Fruit fly (Drosophila melanogaster) whole organism, embryonic: ENCODE results near the gene Naa80.

ENCODE experiments used
- CG1024 ChIP-seq: fragments of 200-800 bp; sonication (Bioruptor generic); IDR thresholded peaks from 2 replicates; pipeline ENCODE4 v1.3.6; 2022; ENCODE audit warnings: missing biosample characterization, missing genetic modification characterization
- CG11696 ChIP-seq: fragments of 200-800 bp; sonication (Bioruptor generic); IDR thresholded peaks from 2 replicates; pipeline ENCODE4 v1.3.6; 2022; ENCODE audit warnings: missing biosample characterization, missing genetic modification characterization
- CG12744 ChIP-seq: fragments of 200-800 bp; sonication (Bioruptor generic); optimal IDR thresholded peaks from 2 replicates; lab custom pipeline; 2016; ENCODE audit warnings: missing biosample characterization, missing genetic modification characterization
- CG12942 ChIP-seq: fragments of 200-800 bp; sonication (Bioruptor generic); optimal IDR thresholded peaks from 3 replicates; lab custom pipeline; 2016; ENCODE audit warnings: missing biosample characterization, missing genetic modification characterization
- CG13296 ChIP-seq: fragments of 200-800 bp; sonication (Bioruptor generic); optimal IDR thresholded peaks from 3 replicates; lab custom pipeline; 2018; ENCODE audit warnings: missing biosample characterization, mild to moderate bottlenecking, missing genetic modification characterization
- CG13775 ChIP-seq: fragments of 200-800 bp; sonication (Bioruptor generic); optimal IDR thresholded peaks from 3 replicates; lab custom pipeline; 2017; ENCODE audit warnings: missing biosample characterization, mild to moderate bottlenecking, missing genetic modification characterization
- CG14710 ChIP-seq: fragments of 200-800 bp; sonication (Bioruptor generic); optimal IDR thresholded peaks from 3 replicates; lab custom pipeline; 2019; ENCODE audit warnings: missing biosample characterization, mild to moderate bottlenecking, missing genetic modification characterization, moderate library complexity
- CG1529 ChIP-seq: fragments of 200-800 bp; sonication (Bioruptor generic); optimal IDR thresholded peaks from 3 replicates; lab custom pipeline; 2018; ENCODE audit warnings: missing biosample characterization, missing genetic modification characterization
- CG1602 ChIP-seq: fragments of 200-800 bp; sonication (Bioruptor generic); optimal IDR thresholded peaks from 3 replicates; lab custom pipeline; 2016; ENCODE audit warnings: missing biosample characterization, missing genetic modification characterization
- CG17385 ChIP-seq: fragments of 200-800 bp; sonication (Bioruptor generic); optimal IDR thresholded peaks from 3 replicates; lab custom pipeline; 2018; ENCODE audit warnings: missing biosample characterization, mild to moderate bottlenecking, missing genetic modification characterization
- CG2199 ChIP-seq: fragments of 200-800 bp; sonication (Bioruptor generic); IDR thresholded peaks from 3 replicates; pipeline ENCODE4 v1.3.6; 2022; ENCODE audit warnings: missing biosample characterization, missing genetic modification characterization
- CG3407 ChIP-seq: fragments of 200-800 bp; sonication (Bioruptor generic); optimal IDR thresholded peaks from 2 replicates; lab custom pipeline; 2018; ENCODE audit warnings: missing biosample characterization, mild to moderate bottlenecking, missing genetic modification characterization
- CG6791 ChIP-seq: fragments of 200-800 bp; sonication (Bioruptor generic); IDR thresholded peaks from 3 replicates; pipeline ENCODE4 v1.3.6; 2022; ENCODE audit warnings: missing biosample characterization, missing genetic modification characterization; ENCODE audit not compliant: partially characterized antibody
- CG7928 ChIP-seq: fragments of 200-800 bp; sonication (Bioruptor generic); optimal IDR thresholded peaks from 2 replicates; lab custom pipeline; 2017; ENCODE audit warnings: missing biosample characterization, mild to moderate bottlenecking, missing genetic modification characterization
- CG8089 ChIP-seq: fragments of 200-800 bp; sonication (Bioruptor generic); optimal IDR thresholded peaks from 3 replicates; lab custom pipeline; 2016; ENCODE audit warnings: missing biosample characterization, missing genetic modification characterization
- CG8944 ChIP-seq: fragments of 200-800 bp; sonication (Bioruptor generic); optimal IDR thresholded peaks from 3 replicates; lab custom pipeline; 2016; ENCODE audit warnings: missing biosample characterization, missing genetic modification characterization
- CG9609 ChIP-seq: fragments of 200-800 bp; sonication (Bioruptor generic); optimal IDR thresholded peaks from 3 replicates; lab custom pipeline; 2016; ENCODE audit warnings: missing biosample characterization, missing genetic modification characterization
- CHES-1-like ChIP-seq: fragments of 200-800 bp; sonication (Bioruptor generic); optimal IDR thresholded peaks from 2 replicates; lab custom pipeline; 2016; ENCODE audit warnings: missing biosample characterization, missing genetic modification characterization
- Camta ChIP-seq: fragments of 200-800 bp; sonication (Bioruptor generic); optimal IDR thresholded peaks from 2 replicates; lab custom pipeline; 2016; ENCODE audit warnings: missing biosample characterization, missing genetic modification characterization
- D19B ChIP-seq: fragments of 200-800 bp; sonication (Bioruptor generic); optimal IDR thresholded peaks from 2 replicates; lab custom pipeline; 2017; ENCODE audit warnings: missing biosample characterization, mild to moderate bottlenecking, missing genetic modification characterization
- Dip2 ChIP-seq: fragments of 200-800 bp; sonication (Bioruptor generic); IDR thresholded peaks from 2 replicates; pipeline ENCODE4 v1.3.6; 2022; ENCODE audit warnings: missing biosample characterization, missing genetic modification characterization
- Ets97D ChIP-seq: fragments of 200-800 bp; sonication (Bioruptor generic); optimal IDR thresholded peaks from 3 replicates; lab custom pipeline; 2016; ENCODE audit warnings: missing biosample characterization, missing genetic modification characterization
- Fer3 ChIP-seq: fragments of 200-800 bp; sonication (Bioruptor generic); optimal IDR thresholded peaks from 2 replicates; lab custom pipeline; 2018; ENCODE audit warnings: missing biosample characterization, mild to moderate bottlenecking, missing genetic modification characterization, moderate library complexity
- GATAe ChIP-seq: fragments of 200-800 bp; sonication (Bioruptor generic); conservative IDR thresholded peaks from 2 replicates; pipeline ENCODE4 v1.3.6; 2022; ENCODE audit warnings: missing biosample characterization, missing genetic modification characterization
- H2.0 ChIP-seq: fragments of 200-800 bp; sonication (Bioruptor generic); IDR thresholded peaks from 2 replicates; pipeline ENCODE4 v1.3.6; 2022; ENCODE audit warnings: missing biosample characterization, missing genetic modification characterization
- Hsf ChIP-seq: fragments of 200-800 bp; sonication (Bioruptor generic); optimal IDR thresholded peaks from 3 replicates; lab custom pipeline; 2016; ENCODE audit warnings: missing biosample characterization, missing genetic modification characterization
- Max ChIP-seq: fragments of 200-800 bp; sonication (Bioruptor generic); optimal IDR thresholded peaks from 2 replicates; lab custom pipeline; 2016; ENCODE audit warnings: missing biosample characterization, mild to moderate bottlenecking, missing genetic modification characterization
- Mrtf ChIP-seq: fragments of 200-800 bp; sonication (Bioruptor generic); IDR thresholded peaks from 3 replicates; pipeline ENCODE4 v1.3.6; 2022; ENCODE audit warnings: missing biosample characterization, missing genetic modification characterization
- NK7.1 ChIP-seq: fragments of 200-800 bp; sonication (Bioruptor generic); optimal IDR thresholded peaks from 3 replicates; lab custom pipeline; 2016; ENCODE audit warnings: missing biosample characterization, missing genetic modification characterization
- Neu2 ChIP-seq: fragments of 200-800 bp; sonication (Bioruptor generic); optimal IDR thresholded peaks from 3 replicates; lab custom pipeline; 2016; ENCODE audit warnings: missing biosample characterization, missing genetic modification characterization, borderline replicate concordance
- Nf-YC ChIP-seq: fragments of 200-800 bp; optimal IDR thresholded peaks from 3 replicates; lab custom pipeline; 2019; ENCODE audit warnings: missing biosample characterization, mild to moderate bottlenecking, missing genetic modification characterization, moderate library complexity
- Ptx1 ChIP-seq: fragments of 200-800 bp; sonication (Bioruptor generic); IDR thresholded peaks from 2 replicates; pipeline ENCODE4 v1.3.6; 2022; ENCODE audit warnings: missing biosample characterization, missing genetic modification characterization
- Scr ChIP-seq: fragments of 200-800 bp; sonication (Bioruptor generic); IDR thresholded peaks from 2 replicates; pipeline ENCODE4 v1.3.6; 2022; ENCODE audit warnings: missing biosample characterization, missing genetic modification characterization; ENCODE audit not compliant: partially characterized antibody
- ash1 ChIP-seq: fragments of 200-800 bp; sonication (Bioruptor generic); optimal IDR thresholded peaks from 2 replicates; lab custom pipeline; 2018; ENCODE audit warnings: missing biosample characterization, mild to moderate bottlenecking, missing genetic modification characterization
- cas ChIP-seq: fragments of 200-800 bp; sonication (Bioruptor generic); IDR thresholded peaks from 2 replicates; pipeline ENCODE4 v1.3.6; 2022; ENCODE audit warnings: missing biosample characterization, missing genetic modification characterization
- gcm2 ChIP-seq: fragments of 200-800 bp; sonication (Bioruptor generic); optimal IDR thresholded peaks from 2 replicates; lab custom pipeline; 2016; ENCODE audit warnings: missing biosample characterization, missing genetic modification characterization
- gsb ChIP-seq: fragments of 200-800 bp; sonication (Bioruptor generic); IDR thresholded peaks from 2 replicates; pipeline ENCODE4 v1.3.6; 2022; ENCODE audit warnings: missing biosample characterization, missing genetic modification characterization
- pita ChIP-seq: fragments of 200-800 bp; sonication (Bioruptor generic); optimal IDR thresholded peaks from 2 replicates; lab custom pipeline; 2017; ENCODE audit warnings: missing biosample characterization, mild to moderate bottlenecking, missing genetic modification characterization
- rib ChIP-seq: fragments of 200-800 bp; sonication (Bioruptor generic); IDR thresholded peaks from 2 replicates; pipeline ENCODE4 v1.3.6; 2022; ENCODE audit warnings: missing biosample characterization, missing genetic modification characterization
- sc ChIP-seq, 3 experiments: fragments of >200 bp in 2 of 3; fragments of 200-800 bp in 1 of 3; sonication (Bioruptor generic) in 1 of 3; optimal IDR thresholded peaks; 2 replicates in 2 of 3; 3 replicates in 1 of 3; lab custom pipeline; 2017; ENCODE audit warnings: mild to moderate bottlenecking in 1 of 3, missing biosample characterization in 1 of 3, missing genetic modification characterization in 1 of 3, missing genetic modification reagents in 1 of 3
- scrt ChIP-seq: fragments of 200-800 bp; sonication (Bioruptor generic); optimal IDR thresholded peaks from 2 replicates; lab custom pipeline; 2018; ENCODE audit warnings: missing biosample characterization, mild to moderate bottlenecking, missing genetic modification characterization, moderate library complexity
- sd ChIP-seq: fragments of 200-800 bp; sonication (Bioruptor generic); optimal IDR thresholded peaks from 3 replicates; lab custom pipeline; 2018; ENCODE audit warnings: missing biosample characterization, mild to moderate bottlenecking, missing genetic modification characterization, moderate library complexity
- slbo ChIP-seq: fragments of 200-800 bp; sonication (Bioruptor generic); IDR thresholded peaks from 2 replicates; pipeline ENCODE4 v1.3.6; 2022; ENCODE audit warnings: missing biosample characterization, missing genetic modification characterization
- so ChIP-seq: fragments of 200-800 bp; sonication (Bioruptor generic); IDR thresholded peaks from 3 replicates; pipeline ENCODE4 v1.3.6; 2022; ENCODE audit warnings: missing biosample characterization, missing genetic modification characterization
- sqz ChIP-seq: fragments of 200-800 bp; sonication (Bioruptor generic); optimal IDR thresholded peaks from 3 replicates; lab custom pipeline; 2018; ENCODE audit warnings: missing biosample characterization, mild to moderate bottlenecking, missing genetic modification characterization
- tll ChIP-seq, 2 experiments: fragments of 200-800 bp in 1 of 2; fragments of >200 bp in 1 of 2; sonication (Bioruptor generic) in 1 of 2; optimal IDR thresholded peaks; 2 replicates each; lab custom pipeline; 2017 to 2019; ENCODE audit warnings: missing biosample characterization in 2 of 2, missing genetic modification characterization in 2 of 2, mild to moderate bottlenecking in 1 of 2, moderate library complexity in 1 of 2
- twi ChIP-seq: fragments of 200-800 bp; optimal IDR thresholded peaks from 2 replicates; lab custom pipeline; 2019; ENCODE audit warnings: missing biosample characterization, mild to moderate bottlenecking, missing genetic modification characterization, moderate library complexity
- usp ChIP-seq: fragments of >200 bp; optimal IDR thresholded peaks from 2 replicates; lab custom pipeline; 2017; ENCODE audit warnings: missing biosample characterization, missing genetic modification characterization
- vfl ChIP-seq: fragments of 200-800 bp; sonication (Bioruptor generic); optimal IDR thresholded peaks from 2 replicates; lab custom pipeline; 2016; ENCODE audit warnings: missing biosample characterization, missing genetic modification characterization
- vvl ChIP-seq: fragments of 200-800 bp; sonication (Bioruptor generic); IDR thresholded peaks from 2 replicates; pipeline ENCODE4 v1.3.6; 2022; ENCODE audit warnings: missing biosample characterization, missing genetic modification characterization

Naa80 gene

DNA sequence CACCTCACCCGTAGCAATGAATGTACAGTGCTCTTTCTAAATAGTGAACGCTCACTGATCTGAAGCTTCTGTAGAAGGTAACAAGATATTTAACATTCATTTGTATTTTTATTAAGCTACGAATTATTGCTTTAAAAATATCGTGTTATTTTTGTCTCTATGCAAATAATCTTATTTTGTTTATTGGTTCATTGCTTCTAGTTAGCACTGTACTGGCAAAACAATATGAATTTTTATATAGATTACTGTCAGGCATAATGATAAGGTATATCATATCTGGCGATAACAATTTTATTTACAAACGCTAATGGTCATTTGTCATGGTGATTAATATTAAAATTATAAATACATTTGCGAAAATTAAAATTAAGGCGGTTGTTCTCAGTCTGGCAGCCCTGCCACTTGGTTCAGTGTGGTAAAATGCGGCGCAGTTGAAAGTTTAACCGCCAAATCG is 3.9 kb downstream of the Naa80 start, which contains the start of gene CG9471 (continued):
- TF ChIP-seq CG3407 (GFP tag; lab: Kevin White, UChicago) = peak; percentile 75
- TF ChIP-seq rib = peak; percentile 81
- TF ChIP-seq CG8944 (GFP tag; lab: Kevin White, UChicago) = peak; percentile 88
- TF ChIP-seq Scr (GFP tag; lab: Robert Waterston, UW) = no peak
- TF ChIP-seq sc (optimal IDR thresholded peaks at IDR 0.05; lab: Kevin White, UChicago) = no peak
- TF ChIP-seq sc (GFP tag; optimal IDR thresholded peaks at IDR 0.05; lab: Kevin White, UChicago) = peak; percentile 78
- peak; percentile 80 for TF ChIP-seq sqz (GFP tag; lab: Kevin White, UChicago)
- peak; percentile 88 for TF ChIP-seq CG12942 (GFP tag; lab: Kevin White, UChicago)
- TF ChIP-seq tll (GFP tag; optimal IDR thresholded peaks at IDR 0.05; lab: Kevin White, UChicago) = no peak
- TF ChIP-seq CG17385 (GFP tag; lab: Kevin White, UChicago) = peak; percentile 91
- no peak for TF ChIP-seq CG6791 (GFP tag; lab: Robert Waterston, UW)
- peak; percentile 85 for TF ChIP-seq NK7.1 (GFP tag; lab: Kevin White, UChicago)
- TF ChIP-seq GATAe = peak; percentile 88
- peak; percentile 25; the same call in 1 of the 2 replicates for TF ChIP-seq Dip2 (GFP tag; lab: Robert Waterston, UW)
- TF ChIP-seq CG13296 (GFP tag; lab: Kevin White, UChicago) = peak; percentile 91
- TF ChIP-seq CG8089 (GFP tag; lab: Kevin White, UChicago) = peak; percentile 77
- peak; percentile 91 for TF ChIP-seq CG13775 (GFP tag; lab: Kevin White, UChicago)
- TF ChIP-seq vfl (GFP tag; lab: Kevin White, UChicago) = peak; percentile 82
- peak; percentile 93 for TF ChIP-seq H2.0 (GFP tag; lab: Robert Waterston, UW)
- TF ChIP-seq cas (GFP tag; lab: Robert Waterston, UW) = peak; percentile 91
- peak; percentile 78 for TF ChIP-seq D19B (GFP tag; lab: Kevin White, UChicago)
- peak; percentile 73 for TF ChIP-seq twi (tag; lab: Kevin White, UChicago)
- TF ChIP-seq CG9609 = peak; percentile 84
- peak; percentile 96 for TF ChIP-seq Ptx1 (GFP tag; lab: Robert Waterston, UW)
- peak; percentile 70 for TF ChIP-seq Ets97D (GFP tag; lab: Kevin White, UChicago)
- peak; percentile 84 for TF ChIP-seq CG11696 (GFP tag; lab: Robert Waterston, UW)
- peak; percentile 82 for TF ChIP-seq Nf-YC (tag; lab: Kevin White, UChicago)
- peak; percentile 80 for TF ChIP-seq scrt (GFP tag; lab: Kevin White, UChicago)
- peak; percentile 65 for TF ChIP-seq Neu2
- TF ChIP-seq Camta = peak; percentile 87
- peak; percentile 76 for TF ChIP-seq gcm2
- TF ChIP-seq gsb (GFP tag; lab: Robert Waterston, UW) = peak; percentile 80
- TF ChIP-seq CG2199 (GFP tag; lab: Robert Waterston, UW) = 0 out of 3 replicates have a peak, but pooled peaks have one; percentile 52
- no peak for TF ChIP-seq pita (GFP tag; lab: Kevin White, UChicago)
- peak; percentile 97 for TF ChIP-seq vvl
- TF ChIP-seq Max (GFP tag; lab: Kevin White, UChicago) = peak; percentile 86
- peak; percentile 83 for TF ChIP-seq CG12744 (GFP tag; lab: Kevin White, UChicago)
- peak; percentile 94 for TF ChIP-seq Fer3
- peak; percentile 90 for TF ChIP-seq sd
- TF ChIP-seq ash1 (GFP tag; lab: Kevin White, UChicago) = no peak
- peak; percentile 87 for TF ChIP-seq CG1602 (GFP tag; lab: Kevin White, UChicago)
- TF ChIP-seq usp = no peak
- TF ChIP-seq slbo = peak; percentile 96
- peak; percentile 86 for TF ChIP-seq CG14710 (tag; lab: Kevin White, UChicago)
- TF ChIP-seq CG7928 (GFP tag; lab: Kevin White, UChicago) = peak; percentile 59
- peak; percentile 85 for TF ChIP-seq Mrtf (GFP tag; lab: Robert Waterston, UW)
- peak; percentile 84 for TF ChIP-seq so (GFP tag; lab: Robert Waterston, UW)
- TF ChIP-seq CG1024 = peak; percentile 56; the same call in 1 of the 2 replicates
- TF ChIP-seq CHES-1-like = peak; percentile 84
- TF ChIP-seq CG1529 (GFP tag; lab: Kevin White, UChicago) = peak; percentile 80
- TF ChIP-seq Hsf (GFP tag; lab: Kevin White, UChicago) = peak; percentile 94
